Worm (Caenorhabditis elegans) whole organism, mixed stage, embryonic: ENCODE data around the gene Y54F10BM.23.
A peak's percentile ranks its signal among the peaks of the same experiment; 100 is the strongest.
"Not testable (repeated sequence)": the region's sequence is repeated elsewhere in the genome, so short reads cannot be mapped to it uniquely, and the experiment has no call there.

Experiments
- M03D4.4 ChIP-seq: sonication (generic microtip); optimal IDR thresholded peaks from 2 replicates; lab custom pipeline; 2017; ENCODE audit warnings: mild to moderate bottlenecking, missing genetic modification characterization, missing compliant biosample characterization
- bed-3 ChIP-seq: fragments of 200-800 bp; sonication (Bioruptor generic); optimal IDR thresholded peaks from 3 replicates; lab custom pipeline; 2018; ENCODE audit warnings: mild to moderate bottlenecking, missing genetic modification characterization, moderate library complexity, missing compliant biosample characterization
- blmp-1 ChIP-seq: fragments of 150-350 bp; optimal IDR thresholded peaks from 2 replicates; lab custom pipeline; 2014; ENCODE audit warnings: missing biosample characterization, missing genetic modification characterization
- ceh-39 ChIP-seq: fragments of 150-350 bp; optimal IDR thresholded peaks from 2 replicates; lab custom pipeline; 2014; ENCODE audit warnings: missing biosample characterization, missing genetic modification characterization
- ceh-43 ChIP-seq: fragments of 200-800 bp; sonication (Bioruptor generic); optimal IDR thresholded peaks from 2 replicates; lab custom pipeline; 2018; ENCODE audit warnings: mild to moderate bottlenecking, missing genetic modification characterization, moderate library complexity, missing compliant biosample characterization
- ceh-83 ChIP-seq: fragments of 200-800 bp; sonication (Bioruptor generic); optimal IDR thresholded peaks from 2 replicates; lab custom pipeline; 2018; ENCODE audit warnings: mild to moderate bottlenecking, missing genetic modification characterization, missing compliant biosample characterization
- ces-1 ChIP-seq: fragments of 150-350 bp; optimal IDR thresholded peaks from 2 replicates; lab custom pipeline; 2014; ENCODE audit warnings: missing biosample characterization, missing genetic modification reagents, missing genetic modification characterization
- elt-1 ChIP-seq: sonication (generic microtip); optimal IDR thresholded peaks from 2 replicates; lab custom pipeline; 2017; ENCODE audit warnings: missing genetic modification characterization, mild to moderate bottlenecking, missing compliant biosample characterization, antibody characterized with exemption, moderate library complexity, borderline replicate concordance; ENCODE audit not compliant: insufficient read depth
- elt-3 ChIP-seq: fragments of 150-350 bp; optimal IDR thresholded peaks from 2 replicates; lab custom pipeline; 2014; ENCODE audit warnings: missing biosample characterization, missing genetic modification characterization
- flh-1 ChIP-seq: fragments of 200-800 bp; sonication (Bioruptor generic); optimal IDR thresholded peaks from 2 replicates; lab custom pipeline; 2018; ENCODE audit warnings: mild to moderate bottlenecking, missing genetic modification characterization, moderate library complexity, missing compliant biosample characterization
- ham-2 ChIP-seq: fragments of 200-800 bp; sonication (Bioruptor generic); optimal IDR thresholded peaks from 2 replicates; lab custom pipeline; 2018; ENCODE audit warnings: mild to moderate bottlenecking, missing genetic modification characterization, missing compliant biosample characterization
- hlh-1 ChIP-seq: fragments of 150-350 bp; optimal IDR thresholded peaks from 2 replicates; lab custom pipeline; 2014; ENCODE audit warnings: missing biosample characterization, missing genetic modification reagents, missing genetic modification characterization
- lin-13 ChIP-seq: fragments of 150-350 bp; optimal IDR thresholded peaks from 2 replicates; lab custom pipeline; 2014; ENCODE audit warnings: missing biosample characterization, missing genetic modification characterization
- lin-32 ChIP-seq: fragments of 200-800 bp; sonication (Bioruptor generic); optimal IDR thresholded peaks from 2 replicates; lab custom pipeline; 2018; ENCODE audit warnings: mild to moderate bottlenecking, missing genetic modification characterization, missing compliant biosample characterization
- mab-5 ChIP-seq: fragments of 150-350 bp; optimal IDR thresholded peaks from 2 replicates; lab custom pipeline; 2014; ENCODE audit warnings: missing biosample characterization, missing genetic modification characterization
- mep-1 ChIP-seq: fragments of 150-350 bp; optimal IDR thresholded peaks from 2 replicates; lab custom pipeline; 2017; ENCODE audit warnings: missing biosample characterization, missing genetic modification reagents, missing genetic modification characterization, inconsistent platforms
- mls-2 ChIP-seq: sonication (generic microtip); optimal IDR thresholded peaks from 2 replicates; lab custom pipeline; 2016; ENCODE audit warnings: mild to moderate bottlenecking, missing genetic modification characterization, moderate library complexity, missing compliant biosample characterization
- nhr-12 ChIP-seq: fragments of 150-350 bp; optimal IDR thresholded peaks from 2 replicates; lab custom pipeline; 2014; ENCODE audit warnings: missing biosample characterization, missing genetic modification characterization
- nhr-2 ChIP-seq: fragments of 150-350 bp; optimal IDR thresholded peaks from 2 replicates; lab custom pipeline; 2014; ENCODE audit warnings: missing biosample characterization, missing genetic modification characterization
- nhr-237 ChIP-seq: fragments of 150-350 bp; optimal IDR thresholded peaks from 2 replicates; lab custom pipeline; 2014; ENCODE audit warnings: missing biosample characterization, missing genetic modification characterization
- nhr-28 ChIP-seq: fragments of 150-350 bp; optimal IDR thresholded peaks from 2 replicates; lab custom pipeline; 2014; ENCODE audit warnings: missing biosample characterization, missing genetic modification characterization
- nhr-76 ChIP-seq: sonication (generic microtip); optimal IDR thresholded peaks from 2 replicates; lab custom pipeline; 2017; ENCODE audit warnings: missing biosample characterization, missing genetic modification characterization
- pha-4 ChIP-seq: fragments of 150-350 bp; optimal IDR thresholded peaks from 2 replicates; lab custom pipeline; 2018; ENCODE audit warnings: missing biosample characterization, missing genetic modification reagents, missing genetic modification characterization
- sem-2 ChIP-seq: fragments of 200-800 bp; sonication (Bioruptor generic); optimal IDR thresholded peaks from 2 replicates; lab custom pipeline; 2018; ENCODE audit warnings: mild to moderate bottlenecking, missing genetic modification characterization, missing compliant biosample characterization
- snpc-4 ChIP-seq: fragments of 150-350 bp; optimal IDR thresholded peaks from 2 replicates; lab custom pipeline; 2014; ENCODE audit warnings: missing biosample characterization, missing genetic modification characterization
- tbx-8 ChIP-seq: fragments of 200-800 bp; sonication (Bioruptor generic); optimal IDR thresholded peaks from 2 replicates; lab custom pipeline; 2018; ENCODE audit warnings: mild to moderate bottlenecking, missing genetic modification characterization, moderate library complexity, missing compliant biosample characterization
- unc-120 ChIP-seq: sonication (generic microtip); optimal IDR thresholded peaks from 2 replicates; lab custom pipeline; 2017; ENCODE audit warnings: missing genetic modification characterization, missing compliant biosample characterization; ENCODE audit not compliant: poor library complexity, severe bottlenecking
- unc-39 ChIP-seq: fragments of 150-350 bp; optimal IDR thresholded peaks from 2 replicates; lab custom pipeline; 2014; ENCODE audit warnings: missing biosample characterization, missing genetic modification characterization
- unc-62 ChIP-seq: fragments of 150-350 bp; optimal IDR thresholded peaks from 2 replicates; lab custom pipeline; 2014; ENCODE audit warnings: missing biosample characterization, missing genetic modification reagents, missing genetic modification characterization
- zip-8 ChIP-seq: fragments of 150-350 bp; optimal IDR thresholded peaks from 2 replicates; lab custom pipeline; 2014; ENCODE audit warnings: missing biosample characterization, missing genetic modification characterization
- ztf-11 ChIP-seq: fragments of 150-350 bp; optimal IDR thresholded peaks from 2 replicates; lab custom pipeline; 2014; ENCODE audit warnings: missing biosample characterization, missing genetic modification characterization

Y54F10BM.23 gene

DNA sequence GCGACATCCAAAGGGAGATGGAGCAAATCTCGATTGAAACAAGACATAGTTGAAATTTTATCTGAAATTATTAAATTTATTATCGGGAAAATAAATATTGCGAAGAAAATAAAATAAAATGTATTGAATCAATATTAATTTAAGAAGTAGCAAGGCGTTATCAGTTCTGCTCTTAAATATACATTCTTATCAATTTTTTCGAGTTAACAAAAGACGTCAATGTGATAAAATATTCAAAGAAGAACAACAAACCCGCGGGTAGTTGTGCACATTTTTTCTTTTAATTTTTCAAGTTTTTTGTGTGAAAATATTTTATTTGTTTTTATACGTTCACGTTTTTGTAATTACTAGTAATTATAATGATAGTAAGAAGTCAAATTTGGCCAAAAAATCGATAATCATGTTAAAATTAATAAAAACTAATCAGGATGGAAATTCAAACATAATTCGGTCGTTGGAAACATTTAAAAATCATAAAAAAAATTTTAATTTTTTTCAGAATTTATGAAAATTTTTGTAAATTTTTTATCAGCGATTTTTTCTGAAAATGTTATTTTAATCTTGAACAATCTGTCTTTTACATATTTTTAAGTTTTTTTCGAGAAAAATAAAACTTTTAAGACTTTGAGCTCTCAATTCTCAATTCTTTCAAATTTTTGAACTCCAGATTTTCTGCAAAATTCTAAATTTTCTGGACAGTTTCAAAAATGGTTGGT lies 13.2 kb downstream of the Y54F10BM.23 start, which contains the start of gene fbxa-9:
fbxa-9 (plus strand) TSS at position 666 of the 716 bp plus-strand sequence.
- no peak for TF ChIP-seq elt-3
- TF ChIP-seq unc-120 (tag; lab: Kevin White, UChicago): no peak
- TF ChIP-seq pha-4 (tag; lab: Kevin White, UChicago): no peak
- no peak for TF ChIP-seq ham-2
- TF ChIP-seq tbx-8: no peak
- TF ChIP-seq nhr-76 (tag; lab: Kevin White, UChicago): no peak
- TF ChIP-seq blmp-1 (tag; lab: Kevin White, UChicago): no peak
- TF ChIP-seq lin-32 (GFP tag; lab: Kevin White, UChicago): no peak
- TF ChIP-seq lin-13 (tag; lab: Kevin White, UChicago): no peak
- TF ChIP-seq, all 35 proteins: peak for 0

DNA sequence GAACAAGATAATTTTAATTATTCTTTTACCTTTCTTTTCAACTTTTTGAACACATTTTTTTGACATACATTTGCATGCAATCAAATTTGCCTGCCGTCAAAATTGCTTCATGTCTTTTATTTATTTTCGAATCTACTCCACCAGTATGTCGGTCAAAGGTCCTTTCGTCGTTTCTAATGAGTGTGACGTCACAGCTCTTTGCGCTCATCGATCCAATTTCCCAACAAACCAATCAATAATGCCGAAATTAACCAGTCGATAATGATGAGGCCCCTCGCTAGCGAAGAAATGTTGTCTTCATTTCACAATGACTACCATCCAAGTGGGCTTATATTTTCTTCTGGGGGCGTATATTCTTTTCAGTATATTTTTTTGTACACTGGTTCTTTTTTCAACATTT lies 16.4 kb downstream of the Y54F10BM.23 start, which contains the start of gene Y54F10BM.6:
Y54F10BM.6 (plus strand) TSS at position 301 of the 400 bp plus-strand sequence.
- TF ChIP-seq ceh-39 (tag; lab: Kevin White, UChicago) (peak; percentile 49), unc-62 (GFP tag; lab: Kevin White, UChicago) (no peak), zip-8 (peak; percentile 6)

DNA sequence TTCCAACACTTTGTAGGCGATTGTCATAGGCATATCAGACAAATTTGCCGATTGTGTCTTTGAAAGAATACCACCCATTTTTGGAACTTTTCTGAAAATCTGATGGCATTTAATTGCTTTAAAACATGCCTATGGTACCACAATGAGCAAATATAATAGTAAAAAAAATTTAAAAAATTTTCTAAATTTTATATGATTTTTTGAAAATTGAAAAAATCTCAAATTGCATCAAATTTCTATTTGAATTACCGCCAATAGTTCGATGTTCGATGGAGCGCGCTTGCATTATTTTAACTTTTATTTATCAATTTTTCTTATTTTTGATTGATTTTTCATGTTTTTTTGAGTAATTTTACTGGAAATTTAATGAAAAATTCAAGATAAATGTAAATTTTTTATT lies 18.0 kb downstream of the Y54F10BM.23 start, which contains the start of gene fbxa-42:
fbxa-42 (minus strand) TSS at position 101 of the 400 bp plus-strand sequence.
- TF ChIP-seq sem-2 (GFP tag; lab: Kevin White, UChicago); mep-1 (tag; lab: Kevin White, UChicago); ces-1 (GFP tag; lab: Kevin White, UChicago): not testable (repeated sequence)

DNA sequence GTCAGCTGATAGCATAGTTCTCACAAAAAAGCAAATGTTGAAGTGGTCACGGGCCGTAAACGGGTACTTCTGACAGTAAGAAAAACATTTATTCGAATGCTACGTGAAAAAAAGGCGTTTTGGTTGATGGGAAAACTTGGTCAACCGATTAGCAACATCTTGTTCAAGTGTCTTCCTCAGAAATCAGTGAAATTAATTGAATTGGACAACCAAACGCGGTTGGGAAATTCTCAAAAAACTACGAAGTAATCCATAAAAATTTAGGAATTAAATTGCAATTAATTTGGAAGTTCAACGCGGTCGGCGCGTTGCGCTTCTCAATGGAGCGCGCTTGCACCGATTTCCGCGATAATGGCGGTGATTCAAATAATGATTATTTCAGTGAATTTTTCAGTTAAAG lies 20.0 kb downstream of the Y54F10BM.23 start:
- TF ChIP-seq mab-5 (tag; lab: Kevin White, UChicago) (no peak), bed-3 (GFP tag; lab: Kevin White, UChicago) (no peak), nhr-237 (tag; lab: Kevin White, UChicago) (no peak), mep-1 (tag; lab: Kevin White, UChicago) (no peak), ces-1 (GFP tag; lab: Kevin White, UChicago) (no peak), unc-39 (no peak), nhr-12 (no peak), elt-1 (tag; lab: Kevin White, UChicago) (no peak), ceh-39 (tag; lab: Kevin White, UChicago) (no peak), nhr-2 (tag; lab: Kevin White, UChicago) (no peak), sem-2 (GFP tag; lab: Kevin White, UChicago) (no peak), lin-32 (GFP tag; lab: Kevin White, UChicago) (no peak), unc-120 (tag; lab: Kevin White, UChicago) (no peak), tbx-8 (no peak)
- TF ChIP-seq, all 35 proteins: peak for 0

DNA sequence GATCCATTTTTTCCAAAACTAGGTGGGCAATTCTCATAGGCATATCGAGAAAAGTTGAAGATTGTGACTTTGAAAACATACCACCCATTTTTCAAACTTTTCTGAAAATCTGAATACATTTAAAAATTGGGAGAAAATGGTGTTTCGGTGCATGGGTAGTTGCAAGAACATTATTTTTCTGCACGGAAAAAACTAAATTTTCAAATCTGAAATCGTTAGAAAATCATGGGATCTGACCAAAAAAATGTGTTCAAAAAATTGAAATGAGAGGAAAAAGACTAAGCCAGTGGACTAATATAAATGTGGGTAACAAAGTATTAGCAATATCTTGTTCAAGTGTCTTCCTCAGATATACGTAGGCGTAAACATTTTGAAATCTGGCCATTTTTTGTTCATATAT lies 20.5 kb downstream of the Y54F10BM.23 start, which contains the start of gene fbxa-43:
fbxa-43 (minus strand) TSS at position 101 of the 400 bp plus-strand sequence.
- TF ChIP-seq M03D4.4 (tag; lab: Kevin White, UChicago) (no peak), unc-62 (GFP tag; lab: Kevin White, UChicago) (no peak), snpc-4 (tag; lab: Kevin White, UChicago) (no peak), pha-4 (tag; lab: Kevin White, UChicago) (no peak), mls-2 (no peak), zip-8 (no peak), ceh-43 (no peak), nhr-28 (tag; lab: Kevin White, UChicago) (no peak), elt-3 (no peak), nhr-12 (no peak), hlh-1 (no peak), ceh-83 (no peak), flh-1 (GFP tag; lab: Kevin White, UChicago) (no peak), unc-120 (tag; lab: Kevin White, UChicago) (no peak), bed-3 (GFP tag; lab: Kevin White, UChicago) (no peak), ztf-11 (tag; lab: Kevin White, UChicago) (no peak), tbx-8 (no peak), lin-32 (GFP tag; lab: Kevin White, UChicago) (no peak), mep-1 (tag; lab: Kevin White, UChicago) (no peak)
